Worm (Caenorhabditis elegans) whole organism, midembryonic: ENCODE data around the gene col-145.

Source experiments
- T22C8.4 ChIP-seq: fragments of 200-800 bp; sonication (Bioruptor generic); IDR thresholded peaks from 2 replicates; pipeline ENCODE4 v1.3.6; 2022; ENCODE audit warnings: missing genetic modification characterization, missing compliant biosample characterization
- cog-1 ChIP-seq: sonication (generic microtip); optimal IDR thresholded peaks from 2 replicates; lab custom pipeline; 2016; ENCODE audit warnings: missing genetic modification characterization, missing compliant biosample characterization
- flt-1 ChIP-seq: fragments of 200-800 bp; sonication (Bioruptor generic); IDR thresholded peaks from 2 replicates; pipeline ENCODE4 v1.3.6; 2022; ENCODE audit warnings: missing genetic modification characterization, missing compliant biosample characterization
- klf-2 ChIP-seq: fragments of 200-800 bp; sonication (Bioruptor generic); conservative IDR thresholded peaks from 2 replicates; pipeline ENCODE4 v1.3.6; 2022; ENCODE audit warnings: missing genetic modification reagents, missing genetic modification characterization, missing compliant biosample characterization
- med-1 ChIP-seq: sonication (generic microtip); optimal IDR thresholded peaks from 2 replicates; lab custom pipeline; 2017; ENCODE audit warnings: missing genetic modification characterization, mild to moderate bottlenecking, missing compliant biosample characterization, antibody characterized with exemption, missing genetic modification reagents; ENCODE audit not compliant: insufficient read depth
- ref-1 ChIP-seq: fragments of 200-800 bp; sonication (Bioruptor generic); conservative IDR thresholded peaks from 2 replicates; pipeline ENCODE4 v1.3.6; 2022; ENCODE audit warnings: missing genetic modification reagents, missing genetic modification characterization, missing compliant biosample characterization
- tab-1 ChIP-seq: fragments of 200-800 bp; sonication (Bioruptor generic); IDR thresholded peaks from 2 replicates; pipeline ENCODE4 v1.3.6; 2022; ENCODE audit warnings: missing genetic modification characterization, missing compliant biosample characterization
- ztf-23 ChIP-seq: fragments of 200-800 bp; sonication (Bioruptor generic); IDR thresholded peaks from 2 replicates; pipeline ENCODE4 v1.3.6; 2022; ENCODE audit warnings: missing genetic modification reagents, missing genetic modification characterization, missing compliant biosample characterization
- ztf-29 ChIP-seq: fragments of 200-800 bp; sonication (Bioruptor generic); IDR thresholded peaks from 2 replicates; pipeline ENCODE4 v1.3.6; 2022; ENCODE audit warnings: missing genetic modification reagents, missing genetic modification characterization, missing compliant biosample characterization

col-145 gene

DNA sequence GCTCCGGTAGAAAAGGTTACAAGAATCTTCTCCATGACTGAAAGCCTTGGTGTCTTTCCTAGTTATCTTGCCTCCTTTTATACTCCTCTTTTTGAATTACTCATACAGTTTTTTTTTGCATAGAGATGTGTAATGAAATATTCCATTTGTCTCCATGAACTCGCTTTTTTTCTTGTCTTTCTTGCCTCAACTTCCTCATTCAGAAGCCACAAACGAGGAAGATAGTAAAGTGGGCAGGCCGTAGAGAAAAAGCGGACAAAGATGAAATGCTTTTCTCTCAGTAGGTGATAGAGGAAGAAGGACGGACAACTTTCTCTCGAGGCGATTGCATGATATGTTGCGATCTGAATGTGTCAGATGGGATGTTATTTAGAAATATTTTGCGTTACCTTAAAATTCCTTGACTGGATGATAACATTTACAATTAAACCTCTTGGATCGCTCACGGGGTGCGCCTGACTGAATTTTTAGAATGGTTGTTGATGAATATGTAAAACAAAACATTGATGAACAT is at the start of gene col-145:
TSS of gene col-145 (minus strand) at position 51 of the 514 bp plus-strand sequence.
- TF ChIP-seq T22C8.4 (GFP tag; lab: Robert Waterston, UW), result no peak
- TF ChIP-seq tab-1 (GFP tag; lab: Robert Waterston, UW), result no peak
- no peak for TF ChIP-seq cog-1 (tag; lab: Kevin White, UChicago)
- TF ChIP-seq klf-2, result no peak

DNA sequence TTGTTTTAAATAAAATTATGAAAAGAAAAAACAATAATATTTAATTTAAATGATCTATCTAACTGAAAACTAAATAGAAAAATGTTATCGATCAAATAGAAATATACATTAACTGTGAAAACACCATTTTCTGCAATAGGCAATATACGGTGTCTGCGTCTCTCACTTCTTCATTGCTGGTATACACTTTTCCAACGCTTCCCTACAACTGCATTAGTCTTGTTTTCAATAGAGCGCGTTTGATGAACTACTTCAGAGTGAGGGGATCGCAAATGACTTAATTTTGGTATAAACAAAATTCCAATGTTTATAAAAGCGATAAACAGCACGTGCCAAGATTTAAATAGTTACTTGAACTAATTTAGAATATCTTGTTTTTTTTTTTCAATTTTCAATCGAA is 49.7 kb upstream of the col-145 start:
- TF ChIP-seq cog-1 (tag; lab: Kevin White, UChicago), result peak; percentile 58
- TF ChIP-seq med-1 (GFP tag; lab: Kevin White, UChicago), result no peak

DNA sequence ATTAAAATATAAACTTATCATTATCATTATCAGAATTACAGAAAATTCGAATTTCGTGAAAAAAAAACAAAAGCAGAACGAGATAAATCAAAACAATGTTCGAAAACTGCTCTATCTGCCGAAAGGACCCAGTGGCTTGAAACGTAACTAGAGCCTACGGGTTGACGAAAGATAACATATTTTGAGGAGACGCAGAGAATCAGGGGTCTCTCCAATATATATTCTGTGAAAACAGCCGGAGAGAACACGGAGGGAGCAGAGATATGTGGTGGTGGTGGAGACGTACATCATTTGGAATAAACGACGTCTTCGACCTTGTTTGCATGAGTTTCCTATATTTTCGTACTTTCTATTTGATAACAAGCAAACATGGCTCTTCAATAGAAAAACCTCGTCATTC is 46.1 kb upstream of the col-145 start:
- TF ChIP-seq ztf-29 (GFP tag; lab: Robert Waterston, UW) (no peak), ztf-23 (GFP tag; lab: Robert Waterston, UW) (no peak), med-1 (GFP tag; lab: Kevin White, UChicago) (no peak), tab-1 (GFP tag; lab: Robert Waterston, UW) (no peak)

DNA sequence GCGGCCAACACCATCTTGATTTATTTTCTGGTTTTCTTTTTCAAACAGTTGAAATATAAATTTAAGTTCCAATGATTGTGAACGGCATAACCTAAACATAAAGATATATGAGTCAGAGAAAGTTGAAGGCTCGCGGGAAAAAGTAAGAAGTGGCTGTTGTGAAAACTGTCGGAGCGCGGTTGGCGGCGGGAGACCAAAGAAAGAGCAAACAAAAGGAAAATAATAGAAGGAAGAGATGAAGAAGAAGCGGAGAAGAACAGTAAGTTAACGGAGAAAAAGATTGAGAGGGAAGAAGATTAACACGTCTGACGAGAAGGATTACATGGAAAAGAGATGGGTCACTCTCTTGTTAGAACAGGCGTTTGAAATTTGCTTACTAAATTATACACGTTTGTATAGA is 44.6 kb upstream of the col-145 start, which contains the start of gene inx-10:
TSS of gene inx-10 (minus strand) at position 101 of the 400 bp plus-strand sequence.
- no peak for TF ChIP-seq med-1 (GFP tag; lab: Kevin White, UChicago)

DNA sequence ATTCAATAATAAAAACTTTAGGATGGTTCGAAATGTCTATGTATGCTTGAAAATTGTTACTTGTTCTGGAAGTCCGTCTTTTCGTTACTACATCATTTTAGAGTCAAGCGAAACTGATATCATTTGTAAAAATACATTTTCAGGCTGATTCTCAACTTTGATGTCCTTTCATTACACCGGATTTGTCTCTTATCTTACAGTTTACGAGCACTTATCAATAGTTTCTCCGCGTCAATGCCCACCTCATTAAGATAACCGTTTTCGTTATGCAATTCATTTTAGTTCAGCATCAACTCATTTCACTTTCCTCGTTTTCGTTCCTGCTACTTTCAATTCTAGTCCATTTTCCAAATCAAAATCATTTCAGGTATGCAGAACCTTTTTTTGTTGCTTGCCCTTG is 39.9 kb upstream of the col-145 start, which contains the start of gene asp-2:
TSS of gene asp-2 (plus strand) at position 368 of the 400 bp plus-strand sequence.
- no peak for TF ChIP-seq ztf-29 (GFP tag; lab: Robert Waterston, UW)

DNA sequence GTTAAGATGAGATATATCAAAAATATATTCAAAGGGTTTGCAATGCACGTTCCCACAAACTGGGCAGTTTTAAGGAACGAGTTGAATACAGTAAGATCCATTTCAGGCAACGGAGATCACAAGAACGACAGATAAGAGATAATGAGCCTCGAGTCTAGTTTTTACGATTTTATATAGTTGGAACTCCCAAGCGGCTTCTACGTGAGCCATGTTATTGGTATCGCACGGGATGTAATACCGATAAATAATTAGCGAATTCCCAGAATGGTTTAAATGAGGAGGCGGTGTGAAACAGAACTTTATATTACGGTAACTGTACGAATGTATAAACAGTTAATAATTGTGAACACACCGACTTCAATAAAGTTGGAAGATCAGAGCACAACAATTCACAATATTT is 36.1 kb upstream of the col-145 start, which contains the start of gene str-177:
TSS of gene str-177 (minus strand) at position 101 of the 400 bp plus-strand sequence.
- no peak for TF ChIP-seq ztf-29 (GFP tag; lab: Robert Waterston, UW)
- no peak for TF ChIP-seq med-1 (GFP tag; lab: Kevin White, UChicago)
- no peak for TF ChIP-seq flt-1 (GFP tag; lab: Robert Waterston, UW)
- no peak for TF ChIP-seq ztf-23 (GFP tag; lab: Robert Waterston, UW)
- TF ChIP-seq tab-1 (GFP tag; lab: Robert Waterston, UW), result no peak
- TF ChIP-seq T22C8.4 (GFP tag; lab: Robert Waterston, UW), result no peak
- TF ChIP-seq cog-1 (tag; lab: Kevin White, UChicago), result no peak
- no peak for TF ChIP-seq klf-2
- TF ChIP-seq ref-1 (GFP tag; lab: Robert Waterston, UW), result no peak

DNA sequence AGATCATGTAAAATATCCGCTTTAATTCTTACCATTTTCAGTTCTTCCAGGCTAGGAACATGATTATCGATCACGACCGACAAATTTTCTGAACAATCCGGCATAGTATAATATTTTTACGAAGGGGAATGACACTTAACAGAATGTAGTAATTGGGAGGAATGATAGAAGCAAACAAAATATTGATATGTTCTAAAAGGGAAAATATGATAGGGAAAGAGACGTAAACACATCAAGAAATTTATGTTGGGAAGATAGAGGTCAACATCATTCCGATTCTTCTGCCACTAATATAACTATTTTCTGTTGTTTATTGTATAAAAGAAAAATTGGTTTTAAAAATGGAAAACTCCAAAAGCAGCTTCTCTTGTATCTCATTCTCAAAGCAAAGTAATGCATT is 34.3 kb upstream of the col-145 start, which contains the start of gene C24B5.4:
TSS of gene C24B5.4 (minus strand) at position 206 of the 400 bp plus-strand sequence.
- TF ChIP-seq med-1 (GFP tag; lab: Kevin White, UChicago), result no peak
- no peak for TF ChIP-seq tab-1 (GFP tag; lab: Robert Waterston, UW)
- no peak for TF ChIP-seq ref-1 (GFP tag; lab: Robert Waterston, UW)
- no peak for TF ChIP-seq flt-1 (GFP tag; lab: Robert Waterston, UW)
- no peak for TF ChIP-seq ztf-23 (GFP tag; lab: Robert Waterston, UW)
- no peak for TF ChIP-seq ztf-29 (GFP tag; lab: Robert Waterston, UW)
- no peak for TF ChIP-seq cog-1 (tag; lab: Kevin White, UChicago)
- TF ChIP-seq T22C8.4 (GFP tag; lab: Robert Waterston, UW), result no peak
- TF ChIP-seq klf-2, result no peak

DNA sequence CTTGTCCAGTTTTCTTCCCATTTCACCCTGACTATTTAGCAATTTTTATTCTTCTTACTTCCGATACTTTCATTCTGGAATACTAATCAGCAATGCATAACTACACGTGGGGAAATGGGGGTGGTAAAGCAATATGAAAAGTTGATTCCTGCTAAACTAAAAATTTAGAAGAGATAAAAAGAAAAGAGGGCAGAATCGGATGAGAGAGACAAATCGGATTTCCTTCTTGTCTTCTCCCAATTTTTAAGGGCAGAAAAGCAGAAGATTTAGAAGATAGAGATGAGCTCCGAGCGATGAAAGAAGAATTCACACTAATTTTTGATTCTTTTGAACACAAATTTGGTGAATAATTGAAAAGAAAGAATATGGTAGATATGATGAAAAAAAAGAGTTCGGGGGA is 31.2 kb upstream of the col-145 start:
- TF ChIP-seq cog-1 (tag; lab: Kevin White, UChicago) (no peak), T22C8.4 (GFP tag; lab: Robert Waterston, UW) (no peak), ztf-23 (GFP tag; lab: Robert Waterston, UW) (no peak), ref-1 (GFP tag; lab: Robert Waterston, UW) (no peak), tab-1 (GFP tag; lab: Robert Waterston, UW) (no peak), ztf-29 (GFP tag; lab: Robert Waterston, UW) (no peak), flt-1 (GFP tag; lab: Robert Waterston, UW) (no peak), med-1 (GFP tag; lab: Kevin White, UChicago) (no peak)

DNA sequence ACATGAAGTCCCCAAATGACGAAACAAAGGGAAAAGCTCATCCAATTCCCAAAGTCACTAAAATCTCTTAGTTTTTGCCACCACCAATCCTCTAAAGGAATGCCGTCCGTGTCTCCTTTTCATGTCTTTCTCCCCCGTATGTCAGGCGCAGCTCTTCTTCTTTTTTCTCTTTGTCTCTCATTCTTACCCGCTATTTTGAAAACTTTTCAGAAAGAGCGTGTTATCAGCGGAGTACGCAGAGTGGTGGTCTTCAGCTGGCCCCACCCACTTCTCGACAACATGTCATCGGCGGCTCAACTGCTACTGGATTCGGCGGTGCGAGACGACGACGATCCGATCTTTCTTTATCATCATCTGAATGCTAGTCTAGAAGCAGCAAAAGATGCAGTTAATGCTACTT is 28.6 kb upstream of the col-145 start, which contains the start of gene sphr-1:
TSS of gene sphr-1 (plus strand) at position 205 of the 400 bp plus-strand sequence.
- TF ChIP-seq flt-1 (GFP tag; lab: Robert Waterston, UW) (no peak), med-1 (GFP tag; lab: Kevin White, UChicago) (no peak)

DNA sequence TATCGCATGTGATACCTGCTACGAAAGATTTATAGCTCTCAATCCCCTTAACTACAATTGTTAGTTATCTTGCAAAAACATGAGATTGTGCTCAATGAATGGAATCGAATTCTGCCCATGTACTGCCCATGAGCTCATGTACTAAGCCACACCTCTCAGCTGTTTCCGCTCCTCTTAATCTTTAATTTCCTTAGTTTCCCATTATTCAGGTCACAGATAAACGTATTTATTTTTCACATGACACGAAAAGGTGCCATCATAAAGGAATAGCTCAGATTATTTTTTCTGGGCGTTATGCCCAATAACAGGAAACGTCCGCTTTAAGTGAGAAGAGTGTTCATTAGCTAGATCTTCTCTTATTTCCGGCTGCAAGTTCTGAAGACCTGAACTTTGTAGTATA is 23.2 kb upstream of the col-145 start:
- no peak for TF ChIP-seq ref-1 (GFP tag; lab: Robert Waterston, UW)
- TF ChIP-seq klf-2, result no peak
- no peak for TF ChIP-seq tab-1 (GFP tag; lab: Robert Waterston, UW)
- no peak for TF ChIP-seq med-1 (GFP tag; lab: Kevin White, UChicago)
- no peak for TF ChIP-seq T22C8.4 (GFP tag; lab: Robert Waterston, UW)
- TF ChIP-seq cog-1 (tag; lab: Kevin White, UChicago), result no peak
- TF ChIP-seq ztf-29 (GFP tag; lab: Robert Waterston, UW), result no peak
- TF ChIP-seq ztf-23 (GFP tag; lab: Robert Waterston, UW), result no peak
- TF ChIP-seq flt-1 (GFP tag; lab: Robert Waterston, UW), result no peak
